Worm (Caenorhabditis elegans) whole organism, L3 larva: ENCODE measurements around the gene chil-13.

Source experiments
- R02D3.7 ChIP-seq: fragments of 150-350 bp; optimal IDR thresholded peaks from 2 replicates; lab custom pipeline; 2014; ENCODE audit warnings: missing biosample characterization, missing genetic modification characterization
- ZK546.5 ChIP-seq: sonication (generic microtip); optimal IDR thresholded peaks from 2 replicates; lab custom pipeline; 2017; ENCODE audit warnings: missing biosample characterization, missing genetic modification characterization
- ceh-28 ChIP-seq: fragments of 150-350 bp; optimal IDR thresholded peaks from 2 replicates; lab custom pipeline; 2014; ENCODE audit warnings: missing biosample characterization, missing genetic modification reagents, missing genetic modification characterization
- ceh-82 ChIP-seq: fragments of 150-350 bp; optimal IDR thresholded peaks from 2 replicates; lab custom pipeline; 2014; ENCODE audit warnings: missing biosample characterization, missing genetic modification characterization
- ceh-9 ChIP-seq: sonication (generic microtip); optimal IDR thresholded peaks from 2 replicates; lab custom pipeline; 2018; ENCODE audit warnings: missing biosample characterization, missing genetic modification characterization
- daf-12 ChIP-seq: fragments of 150-350 bp; optimal IDR thresholded peaks from 2 replicates; lab custom pipeline; 2014; ENCODE audit warnings: missing biosample characterization, missing genetic modification reagents, missing genetic modification characterization
- egl-27 ChIP-seq: sonication (generic microtip); optimal IDR thresholded peaks from 4 replicates; lab custom pipeline; 2017; ENCODE audit warnings: missing biosample characterization, missing genetic modification reagents, missing genetic modification characterization
- egl-5 ChIP-seq: fragments of 150-350 bp; optimal IDR thresholded peaks from 2 replicates; lab custom pipeline; 2017; ENCODE audit warnings: missing biosample characterization, missing genetic modification reagents, missing genetic modification characterization, inconsistent platforms
- elt-1 ChIP-seq: fragments of 150-350 bp; optimal IDR thresholded peaks from 2 replicates; lab custom pipeline; 2014; ENCODE audit warnings: missing biosample characterization, missing genetic modification characterization
- elt-2 ChIP-seq: sonication (generic microtip); optimal IDR thresholded peaks from 2 replicates; lab custom pipeline; 2016; ENCODE audit warnings: missing genetic modification reagents, mild to moderate bottlenecking, missing genetic modification characterization, missing compliant biosample characterization
- elt-3 ChIP-seq, 3 experiments: fragments of 150-350 bp in 1 of 3; sonication (generic microtip) in 2 of 3; optimal IDR thresholded peaks; 2 replicates in 2 of 3; 4 replicates in 1 of 3; lab custom pipeline; 2014 to 2017; ENCODE audit warnings: missing biosample characterization in 3 of 3, missing genetic modification characterization in 3 of 3
- hmg-11 ChIP-seq: sonication (generic microtip); optimal IDR thresholded peaks from 2 replicates; lab custom pipeline; 2016; ENCODE audit warnings: missing genetic modification characterization, missing compliant biosample characterization
- jun-1 ChIP-seq: fragments of 150-350 bp; optimal IDR thresholded peaks from 2 replicates; lab custom pipeline; 2014; ENCODE audit warnings: missing biosample characterization, missing genetic modification reagents, missing genetic modification characterization
- lin-15B ChIP-seq: fragments of 150-350 bp; optimal IDR thresholded peaks from 2 replicates; lab custom pipeline; 2014; ENCODE audit warnings: missing biosample characterization, missing genetic modification characterization
- lin-39 ChIP-seq: fragments of 150-350 bp; optimal IDR thresholded peaks from 2 replicates; lab custom pipeline; 2018; ENCODE audit warnings: missing biosample characterization, missing genetic modification reagents, missing genetic modification characterization
- lsy-12 ChIP-seq: sonication (generic microtip); optimal IDR thresholded peaks from 2 replicates; lab custom pipeline; 2016; ENCODE audit warnings: mild to moderate bottlenecking, missing genetic modification characterization, missing compliant biosample characterization
- mdl-1 ChIP-seq: fragments of 150-350 bp; optimal IDR thresholded peaks from 2 replicates; lab custom pipeline; 2014; ENCODE audit warnings: missing biosample characterization, missing genetic modification characterization
- nhr-25 ChIP-seq: sonication (generic microtip); optimal IDR thresholded peaks from 2 replicates; lab custom pipeline; 2017; ENCODE audit warnings: missing biosample characterization, missing genetic modification characterization
- nhr-28 ChIP-seq: fragments of 150-350 bp; optimal IDR thresholded peaks from 2 replicates; lab custom pipeline; 2014; ENCODE audit warnings: missing biosample characterization, missing genetic modification characterization
- nhr-67 ChIP-seq: fragments of 150-350 bp; optimal IDR thresholded peaks from 2 replicates; lab custom pipeline; 2014; ENCODE audit warnings: missing biosample characterization, missing genetic modification characterization
- nhr-77 ChIP-seq: fragments of 150-350 bp; optimal IDR thresholded peaks from 2 replicates; lab custom pipeline; 2014; ENCODE audit warnings: missing biosample characterization, missing genetic modification characterization
- pha-4 ChIP-seq: fragments of 150-350 bp; optimal IDR thresholded peaks from 2 replicates; lab custom pipeline; 2014; ENCODE audit warnings: missing biosample characterization, missing genetic modification reagents, missing genetic modification characterization
- pqm-1 ChIP-seq: fragments of 150-350 bp; optimal IDR thresholded peaks from 2 replicates; lab custom pipeline; 2017; ENCODE audit warnings: missing biosample characterization, missing genetic modification characterization, inconsistent platforms
- sea-2 ChIP-seq: fragments of 150-350 bp; sonication (generic microtip); optimal IDR thresholded peaks from 4 replicates; lab custom pipeline; 2014; ENCODE audit warnings: missing biosample characterization, missing genetic modification reagents, missing genetic modification characterization
- snpc-4 ChIP-seq: fragments of 150-350 bp; optimal IDR thresholded peaks from 2 replicates; lab custom pipeline; 2014; ENCODE audit warnings: missing biosample characterization, missing genetic modification characterization
- unc-39 ChIP-seq: sonication (generic microtip); optimal IDR thresholded peaks from 4 replicates; lab custom pipeline; 2017; ENCODE audit warnings: missing biosample characterization, missing genetic modification characterization
- zag-1 ChIP-seq: fragments of 150-350 bp; optimal IDR thresholded peaks from 2 replicates; lab custom pipeline; 2014; ENCODE audit warnings: missing biosample characterization, missing genetic modification characterization
- ztf-11 ChIP-seq: fragments of 150-350 bp; optimal IDR thresholded peaks from 2 replicates; lab custom pipeline; 2014; ENCODE audit warnings: missing biosample characterization, missing genetic modification characterization

Gene chil-13

ce11 chrII:9427644-9428043 is 10.5 kb downstream of the chil-13 start, which contains the start of gene M176.5:
Gene M176.5, minus strand, starts transcription at chrII:9427744.
- TF ChIP-seq pha-4 (tag; lab: Kevin White, UChicago) = peak; percentile 78
- no peak for TF ChIP-seq snpc-4
- TF ChIP-seq nhr-25 (tag; lab: Kevin White, UChicago) = no peak
- TF ChIP-seq hmg-11 = peak; percentile 5
- no peak for TF ChIP-seq jun-1 (tag; lab: Kevin White, UChicago)
- no peak for TF ChIP-seq R02D3.7 (tag; lab: Kevin White, UChicago)

ce11 chrII:9426076-9426475 is 12.1 kb downstream of the chil-13 start, which contains the start of gene M176.10:
Gene M176.10, minus strand, starts transcription at chrII:9426176.
- no peak for TF ChIP-seq sea-2 (GFP tag; lab: Kevin White, UChicago)
- TF ChIP-seq egl-5 (tag; lab: Kevin White, UChicago) = no peak
- no peak for TF ChIP-seq ceh-82 (tag; lab: Kevin White, UChicago)
- TF ChIP-seq lsy-12 (tag; lab: Kevin White, UChicago) = no peak
- TF ChIP-seq ceh-9 (tag; lab: Kevin White, UChicago) = no peak
- no peak for TF ChIP-seq ztf-11 (tag; lab: Kevin White, UChicago)
- no peak for TF ChIP-seq elt-3 (tag; optimal IDR thresholded peaks at IDR 0.05; lab: Kevin White, UChicago)
- no peak for TF ChIP-seq mdl-1 (tag; lab: Kevin White, UChicago)

ce11 chrII:9421969-9422368 is 16.2 kb downstream of the chil-13 start, which contains the start of gene M176.11:
Gene M176.11, plus strand, starts transcription at chrII:9422269.
- TF ChIP-seq nhr-67 (tag; lab: Kevin White, UChicago) (no peak), mdl-1 (tag; lab: Kevin White, UChicago) (no peak), lin-39 (tag; lab: Kevin White, UChicago) (no peak), ceh-28 (tag; lab: Kevin White, UChicago) (no peak), jun-1 (tag; lab: Kevin White, UChicago) (no peak), unc-39 (tag; lab: Kevin White, UChicago) (no peak), zag-1 (tag; lab: Kevin White, UChicago) (no peak), nhr-28 (no peak), sea-2 (GFP tag; lab: Kevin White, UChicago) (no peak), egl-27 (tag; lab: Kevin White, UChicago) (no peak), daf-12 (tag; lab: Kevin White, UChicago) (no peak), ZK546.5 (tag; lab: Kevin White, UChicago) (no peak), nhr-25 (tag; lab: Kevin White, UChicago) (no peak), elt-1 (no peak), nhr-77 (tag; lab: Kevin White, UChicago) (no peak)

- TF ChIP-seq elt-2 (tag; lab: Kevin White, UChicago) (peak; percentile 39), jun-1 (tag; lab: Kevin White, UChicago) (peak; percentile 26), pha-4 (tag; lab: Kevin White, UChicago) (peak; percentile 13), lin-15B (tag; lab: Kevin White, UChicago) (no peak), pqm-1 (peak; percentile 55), R02D3.7 (tag; lab: Kevin White, UChicago) (no peak)
Observed at ce11 chrII:9418843-9419532, 19.1 kb downstream of the chil-13 start.

- TF ChIP-seq elt-2 (tag; lab: Kevin White, UChicago) = peak; percentile 38
- no peak for TF ChIP-seq ceh-82 (tag; lab: Kevin White, UChicago)
Observed at ce11 chrII:9418065-9418567, 20.0 kb downstream of the chil-13 start, which contains the start of the genes M176.4 and M176.16. Gene M176.4, plus strand, starts transcription at chrII:9418365. Gene M176.16, plus strand, starts transcription at chrII:9418517.
